Fruit fly (Drosophila melanogaster) whole organism, wandering third instar larva: ENCODE measurements around the gene Nuf2.

Experiments
- Abd-B ChIP-seq: fragments of >200 bp; optimal IDR thresholded peaks from 2 replicates; lab custom pipeline; 2017; ENCODE audit warnings: missing biosample characterization, missing genetic modification characterization
- CG32264 ChIP-seq: fragments of 200-800 bp; sonication (Bioruptor generic); optimal IDR thresholded peaks from 2 replicates; lab custom pipeline; 2016; ENCODE audit warnings: missing biosample characterization, missing genetic modification characterization
- CG9705 ChIP-seq: fragments of 200-800 bp; sonication (Bioruptor generic); optimal IDR thresholded peaks from 2 replicates; lab custom pipeline; 2018; ENCODE audit warnings: missing biosample characterization, mild to moderate bottlenecking, missing genetic modification characterization
- CrebA ChIP-seq: fragments of 200-800 bp; sonication (Bioruptor generic); optimal IDR thresholded peaks from 2 replicates; lab custom pipeline; 2016; ENCODE audit warnings: missing biosample characterization, mild to moderate bottlenecking, missing genetic modification characterization, borderline replicate concordance
- Dfd ChIP-seq: fragments of >200 bp; optimal IDR thresholded peaks from 2 replicates; lab custom pipeline; 2017; ENCODE audit warnings: missing biosample characterization, missing genetic modification characterization
- Dif ChIP-seq: fragments of 200-275, 200-300 bp; sonication (Bioruptor generic); optimal IDR thresholded peaks from 2 replicates; lab custom pipeline; 2018; ENCODE audit warnings: missing biosample characterization, missing genetic modification characterization; ENCODE audit not compliant: partially characterized antibody
- GATAd ChIP-seq: sonication (Bioruptor generic); optimal IDR thresholded peaks from 2 replicates; lab custom pipeline; 2016; ENCODE audit warnings: missing biosample characterization, missing genetic modification characterization
- HLH106 ChIP-seq: fragments of 200-800 bp; optimal IDR thresholded peaks from 3 replicates; lab custom pipeline; 2019; ENCODE audit warnings: missing biosample characterization, mild to moderate bottlenecking, missing genetic modification characterization, moderate library complexity
- Hnf4 ChIP-seq: fragments of 200-800 bp; sonication (Bioruptor generic); optimal IDR thresholded peaks from 2 replicates; lab custom pipeline; 2016; ENCODE audit warnings: missing biosample characterization, mild to moderate bottlenecking, missing genetic modification characterization
- Hr78 ChIP-seq: fragments of >200 bp; optimal IDR thresholded peaks from 2 replicates; lab custom pipeline; 2017; ENCODE audit warnings: missing biosample characterization, missing genetic modification characterization
- Hr83 ChIP-seq: fragments of 200-300 bp; sonication (Bioruptor generic); optimal IDR thresholded peaks from 2 replicates; lab custom pipeline; 2016; ENCODE audit warnings: missing biosample characterization, mild to moderate bottlenecking, missing genetic modification characterization, moderate library complexity; ENCODE audit not compliant: poor library complexity, severe bottlenecking
- Jra ChIP-seq: sonication (Bioruptor generic); optimal IDR thresholded peaks from 2 replicates; lab custom pipeline; 2016; ENCODE audit warnings: missing biosample characterization, missing genetic modification characterization
- Mio ChIP-seq: sonication (Bioruptor generic); optimal IDR thresholded peaks from 2 replicates; lab custom pipeline; 2016; ENCODE audit warnings: missing biosample characterization, missing genetic modification characterization
- Myc ChIP-seq: fragments of >200 bp; optimal IDR thresholded peaks from 2 replicates; lab custom pipeline; 2017
- N ChIP-seq: fragments of >200 bp; optimal IDR thresholded peaks from 2 replicates; lab custom pipeline; 2018; ENCODE audit warnings: missing biosample characterization, missing external identifiers, missing genetic modification characterization
- OdsH ChIP-seq: fragments of 200-800 bp; sonication (Bioruptor generic); optimal IDR thresholded peaks from 2 replicates; lab custom pipeline; 2016; ENCODE audit warnings: missing biosample characterization, mild to moderate bottlenecking, missing genetic modification characterization
- Rel ChIP-seq, 2 experiments: fragments of 200-800 bp; sonication (Bioruptor generic) in 1 of 2; optimal IDR thresholded peaks; 2 replicates in 1 of 2; 3 replicates in 1 of 2; lab custom pipeline; 2016 to 2019; ENCODE audit warnings: mild to moderate bottlenecking in 2 of 2, missing biosample characterization in 2 of 2, missing genetic modification characterization in 2 of 2, moderate library complexity in 1 of 2
- Sp1 ChIP-seq: fragments of 200-800 bp; sonication (Bioruptor generic); optimal IDR thresholded peaks from 3 replicates; lab custom pipeline; 2019; ENCODE audit warnings: missing biosample characterization, mild to moderate bottlenecking, missing genetic modification characterization, moderate library complexity
- Vsx2 ChIP-seq: fragments of 200-300, 225-300 bp; sonication (Bioruptor generic); optimal IDR thresholded peaks from 2 replicates; lab custom pipeline; 2018; ENCODE audit warnings: missing biosample characterization, missing genetic modification characterization; ENCODE audit not compliant: partially characterized antibody
- br ChIP-seq: fragments of 200-800 bp; sonication (Bioruptor generic); optimal IDR thresholded peaks from 2 replicates; lab custom pipeline; 2016; ENCODE audit warnings: missing biosample characterization, missing genetic modification characterization
- brk ChIP-seq: fragments of 200-800 bp; sonication (Bioruptor generic); optimal IDR thresholded peaks from 2 replicates; lab custom pipeline; 2016; ENCODE audit warnings: missing biosample characterization, mild to moderate bottlenecking, missing genetic modification characterization
- dl ChIP-seq, 2 experiments: fragments of 175-275, 200-275 bp in 1 of 2; fragments of 200-275 bp in 1 of 2; sonication (Bioruptor generic); optimal IDR thresholded peaks; lab custom pipeline; 2018; ENCODE audit warnings: mild to moderate bottlenecking in 2 of 2, missing biosample characterization in 2 of 2, missing genetic modification characterization in 2 of 2, moderate library complexity in 2 of 2; ENCODE audit not compliant: partially characterized antibody in 2 of 2, insufficient read depth in 1 of 2
- dmrt93B ChIP-seq: fragments of 200-800 bp; sonication (Bioruptor generic); optimal IDR thresholded peaks from 2 replicates; lab custom pipeline; 2018; ENCODE audit warnings: missing biosample characterization, mild to moderate bottlenecking, missing genetic modification characterization
- dsf ChIP-seq: sonication (Bioruptor generic); optimal IDR thresholded peaks from 2 replicates; lab custom pipeline; 2016; ENCODE audit warnings: missing biosample characterization, missing genetic modification characterization, borderline replicate concordance
- ey ChIP-seq: fragments of 200-800 bp; sonication (Bioruptor generic); optimal IDR thresholded peaks from 2 replicates; lab custom pipeline; 2016; ENCODE audit warnings: missing biosample characterization, missing genetic modification characterization
- foxo ChIP-seq, 2 experiments: fragments of 200-800 bp; sonication (Bioruptor generic); optimal IDR thresholded peaks; 2 replicates in 1 of 2; 3 replicates in 1 of 2; lab custom pipeline; 2016 to 2017; ENCODE audit warnings: missing biosample characterization in 2 of 2, missing genetic modification characterization in 2 of 2
- fru ChIP-seq: fragments of 200-800 bp; sonication (Bioruptor generic); optimal IDR thresholded peaks from 3 replicates; lab custom pipeline; 2016; ENCODE audit warnings: missing biosample characterization, mild to moderate bottlenecking, missing genetic modification characterization
- h ChIP-seq: fragments of 200-800 bp; sonication (Bioruptor generic); optimal IDR thresholded peaks from 3 replicates; lab custom pipeline; 2016; ENCODE audit warnings: missing biosample characterization, mild to moderate bottlenecking, missing genetic modification characterization
- jim ChIP-seq: fragments of 175-275, 200-325 bp; sonication (Bioruptor generic); optimal IDR thresholded peaks from 2 replicates; lab custom pipeline; 2016; ENCODE audit warnings: missing biosample characterization, mild to moderate bottlenecking, missing genetic modification characterization
- lola ChIP-seq: fragments of >200 bp; optimal IDR thresholded peaks from 2 replicates; lab custom pipeline; 2017; ENCODE audit warnings: missing biosample characterization, missing genetic modification characterization
- pan ChIP-seq: fragments of >200 bp; optimal IDR thresholded peaks from 2 replicates; lab custom pipeline; 2017
- psq ChIP-seq: fragments of 200-800 bp; sonication (Bioruptor generic); optimal IDR thresholded peaks from 3 replicates; lab custom pipeline; 2017; ENCODE audit warnings: missing biosample characterization, mild to moderate bottlenecking, missing genetic modification characterization, moderate library complexity
- rgr ChIP-seq: fragments of 200-800 bp; sonication (Bioruptor generic); optimal IDR thresholded peaks from 3 replicates; lab custom pipeline; 2016; ENCODE audit warnings: missing biosample characterization, mild to moderate bottlenecking, missing genetic modification characterization
- sage ChIP-seq: fragments of 200-800 bp; sonication (Bioruptor generic); optimal IDR thresholded peaks from 2 replicates; lab custom pipeline; 2016; ENCODE audit warnings: missing biosample characterization, mild to moderate bottlenecking, missing genetic modification characterization
- sv ChIP-seq: fragments of 200-800 bp; sonication (Bioruptor generic); optimal IDR thresholded peaks from 3 replicates; lab custom pipeline; 2016; ENCODE audit warnings: missing biosample characterization, missing genetic modification characterization
- tai ChIP-seq: sonication (Bioruptor generic); optimal IDR thresholded peaks from 2 replicates; lab custom pipeline; 2016; ENCODE audit warnings: missing biosample characterization, missing genetic modification characterization
- usp ChIP-seq: fragments of >200 bp; optimal IDR thresholded peaks from 2 replicates; lab custom pipeline; 2017; ENCODE audit warnings: missing biosample characterization, missing genetic modification characterization
- woc ChIP-seq: sonication (Bioruptor generic); optimal IDR thresholded peaks from 2 replicates; lab custom pipeline; 2016; ENCODE audit warnings: missing biosample characterization, mild to moderate bottlenecking, missing genetic modification characterization

Gene Nuf2

dm6 chr2L:7056189-7056926, 9.3 kb downstream of the Nuf2 start, which contains the start of gene Mnn1:
Gene Mnn1 (plus strand): TSS chr2L:7056301.
- TF ChIP-seq psq (GFP tag; lab: Kevin White, UChicago) (peak; percentile 84), Abd-B (GFP tag; lab: Kevin White, UChicago) (no peak), h (GFP tag; lab: Kevin White, UChicago) (peak; percentile 82), GATAd (no peak), woc (GFP tag; lab: Kevin White, UChicago) (no peak), dsf (GFP tag; lab: Kevin White, UChicago) (peak; percentile 5), dl (GFP tag; optimal IDR thresholded peaks at IDR 0.05; lab: Kevin White, UChicago; ENCODE audit: insufficient read depth in 1 of 2, partially characterized antibody in 2 of 2) (peak in 1 of 2 experiments; percentile 8), br (GFP tag; lab: Kevin White, UChicago) (peak; percentile 1), Jra (GFP tag; lab: Kevin White, UChicago) (no peak), Myc (lab: Kevin White, UChicago) (peak; percentile 35), Sp1 (GFP tag; lab: Kevin White, UChicago) (peak; percentile 51), N (no peak), usp (no peak), Dif (GFP tag; lab: Kevin White, UChicago) (peak; percentile 17), Dfd (GFP tag; lab: Kevin White, UChicago) (no peak), Vsx2 (GFP tag; lab: Kevin White, UChicago) (peak; percentile 15), OdsH (no peak), CrebA (GFP tag; lab: Kevin White, UChicago) (no peak), pan (lab: Kevin White, UChicago) (no peak), lola (GFP tag; lab: Kevin White, UChicago) (no peak), Rel (GFP tag; optimal IDR thresholded peaks at IDR 0.05; lab: Kevin White, UChicago) (no peak), Rel (tag; optimal IDR thresholded peaks at IDR 0.05; lab: Kevin White, UChicago) (peak; percentile 86), sv (GFP tag; lab: Kevin White, UChicago) (peak; percentile 17), fru (peak; percentile 27), dmrt93B (GFP tag; lab: Kevin White, UChicago) (no peak), Hr78 (GFP tag; lab: Kevin White, UChicago) (no peak), CG32264 (no peak), tai (GFP tag; lab: Kevin White, UChicago) (no peak), brk (GFP tag; lab: Kevin White, UChicago) (peak; percentile 53), rgr (GFP tag; lab: Kevin White, UChicago) (no peak), HLH106 (tag; lab: Kevin White, UChicago) (peak; percentile 42), Mio (GFP tag; lab: Kevin White, UChicago) (no peak), foxo (GFP tag; optimal IDR thresholded peaks at IDR 0.05; lab: Kevin White, UChicago) (peak in 1 of 2 experiments; percentile 56), Hr83 (peak; percentile 84), jim (peak; percentile 66), ey (GFP tag; lab: Kevin White, UChicago) (peak; percentile 41), CG9705 (GFP tag; lab: Kevin White, UChicago) (peak; percentile 36), Hnf4 (GFP tag; lab: Kevin White, UChicago) (no peak), sage (no peak)

DNA sequence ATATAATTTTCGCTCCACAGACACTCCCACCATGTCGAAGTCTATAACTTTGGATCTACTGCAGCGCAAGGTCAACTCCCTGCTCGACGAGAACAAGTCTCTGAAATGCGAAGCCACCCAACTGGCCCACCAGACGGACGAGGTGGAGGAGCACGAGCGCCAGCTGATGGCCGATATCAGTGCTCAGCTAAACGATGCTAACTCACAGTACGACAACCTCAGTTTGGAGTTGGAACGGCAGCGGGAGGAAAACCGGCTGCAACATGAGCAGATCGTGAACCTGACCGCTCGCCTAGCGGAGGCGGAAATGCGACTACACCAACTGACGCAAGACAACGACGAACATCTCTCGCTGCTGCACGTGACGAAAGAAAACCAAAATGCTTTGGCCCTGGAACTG, 13.9 kb downstream of the Nuf2 start:
- no peak for TF ChIP-seq pan (lab: Kevin White, UChicago)
- no peak for TF ChIP-seq Hr78 (GFP tag; lab: Kevin White, UChicago)
